Worm (Caenorhabditis elegans) whole organism, L3 larva: ENCODE data around the gene F17E9.4.

Experiments used
- ama-1 ChIP-seq: fragments of 150-350 bp; optimal IDR thresholded peaks from 2 replicates; lab custom pipeline; 2018
- ceh-16 ChIP-seq: sonication (generic microtip); optimal IDR thresholded peaks from 2 replicates; lab custom pipeline; 2017; ENCODE audit warnings: missing biosample characterization, missing genetic modification characterization
- ceh-28 ChIP-seq: fragments of 150-350 bp; optimal IDR thresholded peaks from 2 replicates; lab custom pipeline; 2014; ENCODE audit warnings: missing biosample characterization, missing genetic modification reagents, missing genetic modification characterization
- egl-27 ChIP-seq: sonication (generic microtip); optimal IDR thresholded peaks from 4 replicates; lab custom pipeline; 2017; ENCODE audit warnings: missing biosample characterization, missing genetic modification reagents, missing genetic modification characterization
- egl-5 ChIP-seq: fragments of 150-350 bp; optimal IDR thresholded peaks from 2 replicates; lab custom pipeline; 2017; ENCODE audit warnings: missing biosample characterization, missing genetic modification reagents, missing genetic modification characterization, inconsistent platforms
- elt-1 ChIP-seq: fragments of 150-350 bp; optimal IDR thresholded peaks from 2 replicates; lab custom pipeline; 2014; ENCODE audit warnings: missing biosample characterization, missing genetic modification characterization
- elt-2 ChIP-seq: sonication (generic microtip); optimal IDR thresholded peaks from 2 replicates; lab custom pipeline; 2016; ENCODE audit warnings: missing genetic modification reagents, mild to moderate bottlenecking, missing genetic modification characterization, missing compliant biosample characterization
- elt-3 ChIP-seq, 3 experiments: fragments of 150-350 bp in 1 of 3; sonication (generic microtip) in 2 of 3; optimal IDR thresholded peaks; 2 replicates in 2 of 3; 4 replicates in 1 of 3; lab custom pipeline; 2014 to 2017; ENCODE audit warnings: missing biosample characterization in 3 of 3, missing genetic modification characterization in 3 of 3
- eor-1 ChIP-seq, 2 experiments: fragments of 150-350 bp; optimal IDR thresholded peaks; 2 replicates each; lab custom pipeline; 2014 to 2018; ENCODE audit warnings: missing biosample characterization in 2 of 2, missing genetic modification characterization in 2 of 2
- fkh-2 ChIP-seq: fragments of 150-350 bp; optimal IDR thresholded peaks from 2 replicates; lab custom pipeline; 2014; ENCODE audit warnings: missing biosample characterization, missing genetic modification reagents, missing genetic modification characterization
- fos-1 ChIP-seq: fragments of 150-350 bp; optimal IDR thresholded peaks from 2 replicates; lab custom pipeline; 2014; ENCODE audit warnings: missing biosample characterization, missing genetic modification characterization
- jun-1 ChIP-seq: fragments of 150-350 bp; optimal IDR thresholded peaks from 2 replicates; lab custom pipeline; 2014; ENCODE audit warnings: missing biosample characterization, missing genetic modification reagents, missing genetic modification characterization
- lin-15B ChIP-seq: fragments of 150-350 bp; optimal IDR thresholded peaks from 2 replicates; lab custom pipeline; 2014; ENCODE audit warnings: missing biosample characterization, missing genetic modification characterization
- lin-39 ChIP-seq: fragments of 150-350 bp; optimal IDR thresholded peaks from 2 replicates; lab custom pipeline; 2018; ENCODE audit warnings: missing biosample characterization, missing genetic modification reagents, missing genetic modification characterization
- lsy-12 ChIP-seq: sonication (generic microtip); optimal IDR thresholded peaks from 2 replicates; lab custom pipeline; 2016; ENCODE audit warnings: mild to moderate bottlenecking, missing genetic modification characterization, missing compliant biosample characterization
- mml-1 ChIP-seq: fragments of 150-350 bp; sonication (generic microtip); optimal IDR thresholded peaks from 3 replicates; lab custom pipeline; 2014; ENCODE audit warnings: missing biosample characterization, missing genetic modification characterization
- nfya-1 ChIP-seq: sonication (generic microtip); optimal IDR thresholded peaks from 2 replicates; lab custom pipeline; 2017; ENCODE audit warnings: missing genetic modification characterization, mild to moderate bottlenecking, missing compliant biosample characterization, antibody characterized with exemption, moderate library complexity; ENCODE audit not compliant: insufficient read depth
- nhr-11 ChIP-seq: fragments of 150-350 bp; optimal IDR thresholded peaks from 2 replicates; lab custom pipeline; 2014; ENCODE audit warnings: missing biosample characterization, missing genetic modification characterization
- nhr-12 ChIP-seq: fragments of 150-350 bp; optimal IDR thresholded peaks from 2 replicates; lab custom pipeline; 2014; ENCODE audit warnings: missing biosample characterization, missing genetic modification characterization
- nhr-23 ChIP-seq: fragments of 150-350 bp; optimal IDR thresholded peaks from 2 replicates; lab custom pipeline; 2014; ENCODE audit warnings: missing biosample characterization, missing genetic modification reagents, missing genetic modification characterization
- nhr-25 ChIP-seq: sonication (generic microtip); optimal IDR thresholded peaks from 2 replicates; lab custom pipeline; 2017; ENCODE audit warnings: missing biosample characterization, missing genetic modification characterization
- nhr-28 ChIP-seq: fragments of 150-350 bp; optimal IDR thresholded peaks from 2 replicates; lab custom pipeline; 2014; ENCODE audit warnings: missing biosample characterization, missing genetic modification characterization
- nhr-43 ChIP-seq: sonication (generic microtip); optimal IDR thresholded peaks from 2 replicates; lab custom pipeline; 2016; ENCODE audit warnings: mild to moderate bottlenecking, missing genetic modification characterization, missing compliant biosample characterization; ENCODE audit not compliant: poor library complexity, severe bottlenecking
- nhr-67 ChIP-seq: fragments of 150-350 bp; optimal IDR thresholded peaks from 2 replicates; lab custom pipeline; 2014; ENCODE audit warnings: missing biosample characterization, missing genetic modification characterization
- pha-4 ChIP-seq: fragments of 150-350 bp; optimal IDR thresholded peaks from 2 replicates; lab custom pipeline; 2014; ENCODE audit warnings: missing biosample characterization, missing genetic modification reagents, missing genetic modification characterization
- pqm-1 ChIP-seq: fragments of 150-350 bp; optimal IDR thresholded peaks from 2 replicates; lab custom pipeline; 2017; ENCODE audit warnings: missing biosample characterization, missing genetic modification characterization, inconsistent platforms
- sea-2 ChIP-seq: fragments of 150-350 bp; sonication (generic microtip); optimal IDR thresholded peaks from 4 replicates; lab custom pipeline; 2014; ENCODE audit warnings: missing biosample characterization, missing genetic modification reagents, missing genetic modification characterization
- skn-1 ChIP-seq: fragments of 150-350 bp; optimal IDR thresholded peaks from 2 replicates; lab custom pipeline; 2014; ENCODE audit warnings: missing biosample characterization, missing genetic modification characterization
- snpc-4 ChIP-seq: fragments of 150-350 bp; optimal IDR thresholded peaks from 2 replicates; lab custom pipeline; 2014; ENCODE audit warnings: missing biosample characterization, missing genetic modification characterization
- tbx-2 ChIP-seq: sonication (generic microtip); optimal IDR thresholded peaks from 2 replicates; lab custom pipeline; 2016; ENCODE audit warnings: mild to moderate bottlenecking, missing genetic modification characterization, missing compliant biosample characterization
- unc-39 ChIP-seq: sonication (generic microtip); optimal IDR thresholded peaks from 4 replicates; lab custom pipeline; 2017; ENCODE audit warnings: missing biosample characterization, missing genetic modification characterization
- unc-62 ChIP-seq: fragments of 150-350 bp; sonication (generic microtip); optimal IDR thresholded peaks from 4 replicates; lab custom pipeline; 2014; ENCODE audit warnings: missing biosample characterization, missing genetic modification reagents, missing genetic modification characterization
- ztf-4 ChIP-seq: fragments of 150-350 bp; optimal IDR thresholded peaks from 2 replicates; lab custom pipeline; 2014; ENCODE audit warnings: missing biosample characterization, missing genetic modification characterization

The F17E9.4 gene

ce11 chrIV:8359716-8360407 is 11.7 kb downstream of the F17E9.4 start, which contains the start of gene D2096.5:
D2096.5 (minus strand) TSS chrIV:8359766.
- TF ChIP-seq lin-15B (tag; lab: Kevin White, UChicago) (peak; percentile 23), nhr-23 (no peak), nfya-1 (peak; percentile 31), pqm-1 (peak; percentile 29)

ce11 chrIV:8360817-8361216 is 12.6 kb downstream of the F17E9.4 start, which contains the start of gene sqv-1:
sqv-1 (plus strand) TSS chrIV:8361117.
- TF ChIP-seq pha-4 (tag; lab: Kevin White, UChicago): peak; percentile 41
- TF ChIP-seq unc-62 (GFP tag; lab: Kevin White, UChicago): no peak

ce11 chrIV:8363163-8363562 is 15.0 kb downstream of the F17E9.4 start, which contains the start of gene D2096.12:
D2096.12 (plus strand) TSS chrIV:8363463.
- TF ChIP-seq ceh-28 (tag; lab: Kevin White, UChicago) (no peak), skn-1 (tag; lab: Kevin White, UChicago) (no peak), lsy-12 (tag; lab: Kevin White, UChicago) (no peak), lin-15B (tag; lab: Kevin White, UChicago) (no peak), eor-1 (tag; optimal IDR thresholded peaks at IDR 0.05; lab: Kevin White, UChicago) (no peak), tbx-2 (tag; lab: Kevin White, UChicago) (no peak), nhr-28 (no peak), mml-1 (tag; lab: Kevin White, UChicago) (no peak), nhr-12 (no peak), egl-27 (no peak), ceh-16 (no peak), snpc-4 (no peak), nhr-43 (tag; lab: Kevin White, UChicago) (no peak)

- TF ChIP-seq nhr-67: no peak
- no peak for TF ChIP-seq nhr-25
- no peak for TF ChIP-seq fos-1 (tag; lab: Kevin White, UChicago)
- TF ChIP-seq pqm-1: peak; percentile 75
- TF ChIP-seq tbx-2 (tag; lab: Kevin White, UChicago): no peak
- TF ChIP-seq mml-1 (tag; lab: Kevin White, UChicago): no peak
- TF ChIP-seq ama-1 (lab: Kevin White, UChicago): no peak
- TF ChIP-seq elt-2 (tag; lab: Kevin White, UChicago): peak; percentile 82
- TF ChIP-seq sea-2: no peak
- TF ChIP-seq pha-4 (tag; lab: Kevin White, UChicago): peak; percentile 1
- TF ChIP-seq lin-39: no peak
- TF ChIP-seq nhr-12: no peak
- TF ChIP-seq nhr-28: no peak
- TF ChIP-seq, all 47 proteins: peak for 3
Observed at ce11 chrIV:8366295-8366694, 18.1 kb downstream of the F17E9.4 start, which contains the start of gene aagr-1. aagr-1 (plus strand) TSS chrIV:8366521.

- no peak for TF ChIP-seq lin-39
- TF ChIP-seq nhr-11 (tag; lab: Kevin White, UChicago): no peak
- no peak for TF ChIP-seq nhr-43 (tag; lab: Kevin White, UChicago)
- TF ChIP-seq ceh-28 (tag; lab: Kevin White, UChicago): no peak
- no peak for TF ChIP-seq jun-1 (tag; lab: Kevin White, UChicago)
- TF ChIP-seq unc-39: no peak
- no peak for TF ChIP-seq egl-5 (tag; lab: Kevin White, UChicago)
- TF ChIP-seq ztf-4: no peak
- no peak for TF ChIP-seq skn-1 (tag; lab: Kevin White, UChicago)
- TF ChIP-seq nhr-25: no peak
- TF ChIP-seq, all 47 proteins: peak for 0
Observed at ce11 chrIV:8367887-8368286, 19.7 kb downstream of the F17E9.4 start.

ce11 chrIV:8369135-8369534 is 21.0 kb downstream of the F17E9.4 start, which contains the start of gene D2096.6:
D2096.6 (minus strand) TSS chrIV:8369235.
- no peak for TF ChIP-seq lsy-12 (tag; lab: Kevin White, UChicago)
- no peak for TF ChIP-seq fkh-2 (tag; lab: Kevin White, UChicago)
- TF ChIP-seq snpc-4: no peak
- no peak for TF ChIP-seq mml-1 (tag; lab: Kevin White, UChicago)
- TF ChIP-seq elt-3 (tag; optimal IDR thresholded peaks at IDR 0.05; lab: Kevin White, UChicago): no peak
- no peak for TF ChIP-seq nfya-1
- no peak for TF ChIP-seq elt-1 (tag; lab: Kevin White, UChicago)
- no peak for TF ChIP-seq nhr-11 (tag; lab: Kevin White, UChicago)
- TF ChIP-seq eor-1 (tag; optimal IDR thresholded peaks at IDR 0.05; lab: Kevin White, UChicago): no peak
